Worm (Caenorhabditis elegans) whole organism, mixed stage, embryonic: ENCODE results near the gene daf-19.

Experiments used
- bed-3 ChIP-seq: fragments of 200-800 bp; sonication (Bioruptor generic); optimal IDR thresholded peaks from 3 replicates; lab custom pipeline; 2018; ENCODE audit warnings: mild to moderate bottlenecking, missing genetic modification characterization, moderate library complexity, missing compliant biosample characterization
- blmp-1 ChIP-seq: fragments of 150-350 bp; optimal IDR thresholded peaks from 2 replicates; lab custom pipeline; 2014; ENCODE audit warnings: missing biosample characterization, missing genetic modification characterization
- ceh-43 ChIP-seq: fragments of 200-800 bp; sonication (Bioruptor generic); optimal IDR thresholded peaks from 2 replicates; lab custom pipeline; 2018; ENCODE audit warnings: mild to moderate bottlenecking, missing genetic modification characterization, moderate library complexity, missing compliant biosample characterization
- ceh-83 ChIP-seq: fragments of 200-800 bp; sonication (Bioruptor generic); optimal IDR thresholded peaks from 2 replicates; lab custom pipeline; 2018; ENCODE audit warnings: mild to moderate bottlenecking, missing genetic modification characterization, missing compliant biosample characterization
- ces-1 ChIP-seq: fragments of 150-350 bp; optimal IDR thresholded peaks from 2 replicates; lab custom pipeline; 2014; ENCODE audit warnings: missing biosample characterization, missing genetic modification reagents, missing genetic modification characterization
- drap-1 ChIP-seq: fragments of 200-800 bp; sonication (Bioruptor generic); optimal IDR thresholded peaks from 3 replicates; lab custom pipeline; 2018; ENCODE audit warnings: mild to moderate bottlenecking, missing genetic modification characterization, missing compliant biosample characterization
- elt-1 ChIP-seq: sonication (generic microtip); optimal IDR thresholded peaks from 2 replicates; lab custom pipeline; 2017; ENCODE audit warnings: missing genetic modification characterization, mild to moderate bottlenecking, missing compliant biosample characterization, antibody characterized with exemption, moderate library complexity, borderline replicate concordance; ENCODE audit not compliant: insufficient read depth
- flh-1 ChIP-seq: fragments of 200-800 bp; sonication (Bioruptor generic); optimal IDR thresholded peaks from 2 replicates; lab custom pipeline; 2018; ENCODE audit warnings: mild to moderate bottlenecking, missing genetic modification characterization, moderate library complexity, missing compliant biosample characterization
- ham-2 ChIP-seq: fragments of 200-800 bp; sonication (Bioruptor generic); optimal IDR thresholded peaks from 2 replicates; lab custom pipeline; 2018; ENCODE audit warnings: mild to moderate bottlenecking, missing genetic modification characterization, missing compliant biosample characterization
- hlh-1 ChIP-seq: fragments of 150-350 bp; optimal IDR thresholded peaks from 2 replicates; lab custom pipeline; 2014; ENCODE audit warnings: missing biosample characterization, missing genetic modification reagents, missing genetic modification characterization
- lin-13 ChIP-seq: fragments of 150-350 bp; optimal IDR thresholded peaks from 2 replicates; lab custom pipeline; 2014; ENCODE audit warnings: missing biosample characterization, missing genetic modification characterization
- lin-32 ChIP-seq: fragments of 200-800 bp; sonication (Bioruptor generic); optimal IDR thresholded peaks from 2 replicates; lab custom pipeline; 2018; ENCODE audit warnings: mild to moderate bottlenecking, missing genetic modification characterization, missing compliant biosample characterization
- lsy-2 ChIP-seq: fragments of 150-350 bp; optimal IDR thresholded peaks from 2 replicates; lab custom pipeline; 2014; ENCODE audit warnings: missing biosample characterization, missing genetic modification characterization
- mab-5 ChIP-seq: fragments of 150-350 bp; optimal IDR thresholded peaks from 2 replicates; lab custom pipeline; 2014; ENCODE audit warnings: missing biosample characterization, missing genetic modification characterization
- mep-1 ChIP-seq: fragments of 150-350 bp; optimal IDR thresholded peaks from 2 replicates; lab custom pipeline; 2017; ENCODE audit warnings: missing biosample characterization, missing genetic modification reagents, missing genetic modification characterization, inconsistent platforms
- mls-2 ChIP-seq: sonication (generic microtip); optimal IDR thresholded peaks from 2 replicates; lab custom pipeline; 2016; ENCODE audit warnings: mild to moderate bottlenecking, missing genetic modification characterization, moderate library complexity, missing compliant biosample characterization
- nhr-12 ChIP-seq: fragments of 150-350 bp; optimal IDR thresholded peaks from 2 replicates; lab custom pipeline; 2014; ENCODE audit warnings: missing biosample characterization, missing genetic modification characterization
- nhr-2 ChIP-seq: fragments of 150-350 bp; optimal IDR thresholded peaks from 2 replicates; lab custom pipeline; 2014; ENCODE audit warnings: missing biosample characterization, missing genetic modification characterization
- nhr-237 ChIP-seq: fragments of 150-350 bp; optimal IDR thresholded peaks from 2 replicates; lab custom pipeline; 2014; ENCODE audit warnings: missing biosample characterization, missing genetic modification characterization
- nhr-28 ChIP-seq: fragments of 150-350 bp; optimal IDR thresholded peaks from 2 replicates; lab custom pipeline; 2014; ENCODE audit warnings: missing biosample characterization, missing genetic modification characterization
- nhr-76 ChIP-seq: sonication (generic microtip); optimal IDR thresholded peaks from 2 replicates; lab custom pipeline; 2017; ENCODE audit warnings: missing biosample characterization, missing genetic modification characterization
- sem-2 ChIP-seq: fragments of 200-800 bp; sonication (Bioruptor generic); optimal IDR thresholded peaks from 2 replicates; lab custom pipeline; 2018; ENCODE audit warnings: mild to moderate bottlenecking, missing genetic modification characterization, missing compliant biosample characterization
- snpc-4 ChIP-seq: fragments of 150-350 bp; optimal IDR thresholded peaks from 2 replicates; lab custom pipeline; 2014; ENCODE audit warnings: missing biosample characterization, missing genetic modification characterization
- sptf-1 ChIP-seq: sonication (generic microtip); optimal IDR thresholded peaks from 2 replicates; lab custom pipeline; 2017; ENCODE audit warnings: mild to moderate bottlenecking, missing genetic modification characterization, moderate library complexity, missing compliant biosample characterization
- unc-120 ChIP-seq: sonication (generic microtip); optimal IDR thresholded peaks from 2 replicates; lab custom pipeline; 2017; ENCODE audit warnings: missing genetic modification characterization, missing compliant biosample characterization; ENCODE audit not compliant: poor library complexity, severe bottlenecking
- unc-39 ChIP-seq: fragments of 150-350 bp; optimal IDR thresholded peaks from 2 replicates; lab custom pipeline; 2014; ENCODE audit warnings: missing biosample characterization, missing genetic modification characterization
- unc-62 ChIP-seq: fragments of 150-350 bp; optimal IDR thresholded peaks from 2 replicates; lab custom pipeline; 2014; ENCODE audit warnings: missing biosample characterization, missing genetic modification reagents, missing genetic modification characterization
- zip-8 ChIP-seq: fragments of 150-350 bp; optimal IDR thresholded peaks from 2 replicates; lab custom pipeline; 2014; ENCODE audit warnings: missing biosample characterization, missing genetic modification characterization

Gene daf-19

ce11 chrII:10172436-10172973 is 3.4 kb upstream of the daf-19 start, which contains the start of gene wbp-11:
Gene wbp-11, plus strand, starts transcription at chrII:10172923.
- TF ChIP-seq mep-1 (tag; lab: Kevin White, UChicago) (peak; percentile 63), lsy-2 (tag; lab: Kevin White, UChicago) (peak; percentile 2), lin-13 (tag; lab: Kevin White, UChicago) (no peak)

- TF ChIP-seq ceh-83 (GFP tag; lab: Kevin White, UChicago) (no peak), nhr-28 (tag; lab: Kevin White, UChicago) (no peak), nhr-76 (tag; lab: Kevin White, UChicago) (no peak), unc-62 (GFP tag; lab: Kevin White, UChicago) (no peak), nhr-2 (tag; lab: Kevin White, UChicago) (no peak)
Observed at ce11 chrII:10170837-10171318, 1.7 kb upstream of the daf-19 start, which contains the start of gene gpd-4. Gene gpd-4, plus strand, starts transcription at chrII:10171268.

ce11 chrII:10167731-10168130 is 1.4 kb downstream of the daf-19 start:
- TF ChIP-seq ces-1 (GFP tag; lab: Kevin White, UChicago): peak; percentile 47
- no peak for TF ChIP-seq unc-120 (tag; lab: Kevin White, UChicago)
- no peak for TF ChIP-seq mab-5
- TF ChIP-seq lin-32 (GFP tag; lab: Kevin White, UChicago): no peak
- no peak for TF ChIP-seq blmp-1 (tag; lab: Kevin White, UChicago)
- no peak for TF ChIP-seq ham-2

ce11 chrII:10166365-10166764 is 2.8 kb downstream of the daf-19 start:
- TF ChIP-seq blmp-1 (tag; lab: Kevin White, UChicago) (no peak), mls-2 (tag; lab: Kevin White, UChicago) (no peak), snpc-4 (tag; lab: Kevin White, UChicago) (no peak), nhr-12 (no peak)
- TF ChIP-seq, all 35 proteins: peak for 0

- no peak for TF ChIP-seq mab-5
- no peak for TF ChIP-seq bed-3
- TF ChIP-seq elt-1 (tag; lab: Kevin White, UChicago): no peak
- no peak for TF ChIP-seq zip-8 (tag; lab: Kevin White, UChicago)
- TF ChIP-seq sem-2 (GFP tag; lab: Kevin White, UChicago): no peak
- TF ChIP-seq, all 35 proteins: peak for 0
Observed at ce11 chrII:10164137-10164536, 5.0 kb downstream of the daf-19 start.

ce11 chrII:10162785-10163184 is 6.4 kb downstream of the daf-19 start:
- no peak for TF ChIP-seq mls-2 (tag; lab: Kevin White, UChicago)
- no peak for TF ChIP-seq sptf-1
- no peak for TF ChIP-seq blmp-1 (tag; lab: Kevin White, UChicago)
- TF ChIP-seq flh-1: no peak
- TF ChIP-seq lsy-2 (tag; lab: Kevin White, UChicago): no peak
- TF ChIP-seq ces-1 (GFP tag; lab: Kevin White, UChicago): no peak
- no peak for TF ChIP-seq bed-3
- TF ChIP-seq nhr-76 (tag; lab: Kevin White, UChicago): no peak
- TF ChIP-seq sem-2 (GFP tag; lab: Kevin White, UChicago): no peak
- TF ChIP-seq ceh-43 (GFP tag; lab: Kevin White, UChicago): no peak
- TF ChIP-seq unc-39 (tag; lab: Kevin White, UChicago): no peak
- TF ChIP-seq nhr-28 (tag; lab: Kevin White, UChicago): no peak
- TF ChIP-seq drap-1: no peak
- TF ChIP-seq hlh-1 (tag; lab: Kevin White, UChicago): no peak
- no peak for TF ChIP-seq snpc-4 (tag; lab: Kevin White, UChicago)
- no peak for TF ChIP-seq nhr-237 (tag; lab: Kevin White, UChicago)
- TF ChIP-seq nhr-2 (tag; lab: Kevin White, UChicago): no peak
- no peak for TF ChIP-seq ham-2
